Fruit fly (Drosophila melanogaster): ENCODE data around the gene pug.

- TF ChIP-seq pan (optimal IDR thresholded peaks at IDR 0.05) (no peak), CG8478 (optimal IDR thresholded peaks at IDR 0.05) (no peak), psq (optimal IDR thresholded peaks at IDR 0.05) (no peak)
Observed at dm6 chr3R:10659563-10659962, 36.8 kb upstream of the pug start.

Measured in whole organism.